Fruit fly (Drosophila melanogaster): ENCODE results near the gene CG45089.
A peak's percentile ranks its signal among the peaks of the same experiment; 100 is the strongest.

- TF ChIP-seq CG3847 (GFP tag; IDR thresholded peaks at IDR 0.05) (peak; percentile 61), Sox102F (GFP tag; optimal IDR thresholded peaks at IDR 0.05) (no peak), pho (GFP tag; optimal IDR thresholded peaks at IDR 0.05) (peak; percentile 53), ssp (GFP tag; IDR thresholded peaks at IDR 0.05) (peak; percentile 58), Usf (GFP tag; optimal IDR thresholded peaks at IDR 0.05) (no peak), CrebB (tag; optimal IDR thresholded peaks at IDR 0.05) (peak; percentile 72)
Measured at dm6 chrX:7934679-7935078, 41.1 kb upstream of the CG45089 start, which contains the start of gene RpS14b.

All from whole organism, embryonic.